Fruit fly (Drosophila melanogaster) whole organism, embryonic: ENCODE results near the gene CG3448.

ENCODE experiments used
- B-H1 ChIP-seq: fragments of 200-800 bp; sonication (Bioruptor generic); IDR thresholded peaks from 3 replicates; pipeline ENCODE4 v1.3.6; 2022; ENCODE audit warnings: missing biosample characterization, missing genetic modification characterization
- BtbVII ChIP-seq: fragments of 200-800 bp; sonication (Bioruptor generic); optimal IDR thresholded peaks from 3 replicates; lab custom pipeline; 2017; ENCODE audit warnings: missing biosample characterization, mild to moderate bottlenecking, missing genetic modification characterization
- CG10209 ChIP-seq: fragments of 200-800 bp; sonication (Bioruptor generic); optimal IDR thresholded peaks from 3 replicates; lab custom pipeline; 2017; ENCODE audit warnings: missing biosample characterization, mild to moderate bottlenecking, missing genetic modification characterization, missing genetic modification reagents
- CG11093 ChIP-seq: fragments of 200-800 bp; sonication (Bioruptor generic); IDR thresholded peaks from 3 replicates; pipeline ENCODE4 v1.3.6; 2022; ENCODE audit warnings: missing biosample characterization, missing genetic modification characterization
- CG12236 ChIP-seq: fragments of 200-800 bp; sonication (Bioruptor generic); optimal IDR thresholded peaks from 2 replicates; lab custom pipeline; 2016; ENCODE audit warnings: missing biosample characterization, missing genetic modification characterization
- CG13123 ChIP-seq: fragments of 200-800 bp; sonication (Bioruptor generic); optimal IDR thresholded peaks from 2 replicates; lab custom pipeline; 2016; ENCODE audit warnings: missing biosample characterization, missing genetic modification characterization
- CG14014 ChIP-seq: fragments of 200-800 bp; sonication (Bioruptor generic); IDR thresholded peaks from 2 replicates; pipeline ENCODE4 v1.3.6; 2022; ENCODE audit warnings: missing biosample characterization, missing genetic modification characterization
- CG14710 ChIP-seq: fragments of 200-800 bp; sonication (Bioruptor generic); optimal IDR thresholded peaks from 3 replicates; lab custom pipeline; 2019; ENCODE audit warnings: missing biosample characterization, mild to moderate bottlenecking, missing genetic modification characterization, moderate library complexity
- CG15011 ChIP-seq: fragments of 200-800 bp; sonication (Bioruptor generic); optimal IDR thresholded peaks from 3 replicates; lab custom pipeline; 2018; ENCODE audit warnings: missing biosample characterization, mild to moderate bottlenecking, missing genetic modification characterization
- CG1647 ChIP-seq: fragments of 200-800 bp; sonication (Bioruptor generic); optimal IDR thresholded peaks from 3 replicates; lab custom pipeline; 2016; ENCODE audit warnings: missing biosample characterization, missing genetic modification characterization
- CG17328 ChIP-seq: fragments of 200-800 bp; sonication (Bioruptor generic); IDR thresholded peaks from 2 replicates; pipeline ENCODE4 v1.3.6; 2022; ENCODE audit warnings: missing biosample characterization, missing genetic modification characterization
- CG17912 ChIP-seq: fragments of 200-800 bp; sonication (Bioruptor generic); optimal IDR thresholded peaks from 2 replicates; lab custom pipeline; 2018; ENCODE audit warnings: missing biosample characterization, mild to moderate bottlenecking, missing genetic modification characterization
- CG2116 ChIP-seq: fragments of 200-800 bp; sonication (Bioruptor generic); optimal IDR thresholded peaks from 3 replicates; lab custom pipeline; 2018; ENCODE audit warnings: missing biosample characterization, mild to moderate bottlenecking, missing genetic modification characterization
- CG2120 ChIP-seq: fragments of 200-800 bp; sonication (Bioruptor generic); optimal IDR thresholded peaks from 3 replicates; lab custom pipeline; 2016; ENCODE audit warnings: missing biosample characterization, missing genetic modification characterization
- CG30431 ChIP-seq: fragments of 200-800 bp; sonication (Bioruptor generic); optimal IDR thresholded peaks from 2 replicates; lab custom pipeline; 2017; ENCODE audit warnings: missing biosample characterization, missing genetic modification characterization
- CG31388 ChIP-seq: fragments of 200-800 bp; sonication (Bioruptor generic); optimal IDR thresholded peaks from 2 replicates; lab custom pipeline; 2016; ENCODE audit warnings: missing biosample characterization, missing genetic modification characterization
- CG3163 ChIP-seq: fragments of 200-800 bp; sonication (Bioruptor generic); optimal IDR thresholded peaks from 3 replicates; lab custom pipeline; 2016; ENCODE audit warnings: missing biosample characterization, missing genetic modification characterization
- CG33213 ChIP-seq: fragments of 200-800 bp; sonication (Bioruptor generic); optimal IDR thresholded peaks from 3 replicates; lab custom pipeline; 2016; ENCODE audit warnings: missing biosample characterization, missing genetic modification characterization
- CG4282 ChIP-seq: fragments of 200-800 bp; sonication (Bioruptor generic); optimal IDR thresholded peaks from 2 replicates; lab custom pipeline; 2016; ENCODE audit warnings: missing biosample characterization, missing genetic modification characterization
- CG4360 ChIP-seq: fragments of 200-800 bp; sonication (Bioruptor generic); IDR thresholded peaks from 2 replicates; pipeline ENCODE4 v1.3.6; 2022; ENCODE audit warnings: missing biosample characterization, missing genetic modification characterization
- CG5180 ChIP-seq: fragments of 200-800 bp; sonication (Bioruptor generic); optimal IDR thresholded peaks from 3 replicates; lab custom pipeline; 2017; ENCODE audit warnings: missing biosample characterization, missing genetic modification characterization, mild to moderate bottlenecking, moderate library complexity, missing genetic modification reagents
- CG6254 ChIP-seq: fragments of 200-800 bp; sonication (Bioruptor generic); optimal IDR thresholded peaks from 3 replicates; lab custom pipeline; 2017; ENCODE audit warnings: mild to moderate bottlenecking, missing biosample characterization, missing genetic modification reagents, missing genetic modification characterization
- CG6765 ChIP-seq: fragments of 200-800 bp; sonication (Bioruptor generic); optimal IDR thresholded peaks from 3 replicates; lab custom pipeline; 2017; ENCODE audit warnings: missing biosample characterization, mild to moderate bottlenecking, missing genetic modification characterization
- CG8290 ChIP-seq, 3 experiments: fragments of 200-800 bp; sonication (Bioruptor generic); optimal IDR thresholded peaks; 2 replicates each; lab custom pipeline; 2016 to 2019; ENCODE audit warnings: missing biosample characterization in 3 of 3, missing genetic modification characterization in 3 of 3, mild to moderate bottlenecking in 2 of 3, moderate library complexity in 1 of 3
- Camta ChIP-seq: fragments of 200-800 bp; sonication (Bioruptor generic); optimal IDR thresholded peaks from 2 replicates; lab custom pipeline; 2016; ENCODE audit warnings: missing biosample characterization, missing genetic modification characterization
- Dad ChIP-seq: fragments of 200-800 bp; sonication (Bioruptor generic); optimal IDR thresholded peaks from 3 replicates; lab custom pipeline; 2016; ENCODE audit warnings: missing biosample characterization, missing genetic modification characterization
- Dbx ChIP-seq: fragments of 200-800 bp; sonication (Bioruptor generic); IDR thresholded peaks from 3 replicates; pipeline ENCODE4 v1.3.6; 2022; ENCODE audit warnings: missing biosample characterization, missing genetic modification characterization
- HmgZ ChIP-seq: fragments of 200-800 bp; sonication (Bioruptor generic); optimal IDR thresholded peaks from 2 replicates; lab custom pipeline; 2018; ENCODE audit warnings: missing biosample characterization, mild to moderate bottlenecking, missing genetic modification characterization
- NK7.1 ChIP-seq: fragments of 200-800 bp; sonication (Bioruptor generic); optimal IDR thresholded peaks from 3 replicates; lab custom pipeline; 2016; ENCODE audit warnings: missing biosample characterization, missing genetic modification characterization
- Sin3A ChIP-seq: fragments of >200 bp; optimal IDR thresholded peaks from 2 replicates; lab custom pipeline; 2018
- Sry-β ChIP-seq: fragments of 200-800 bp; sonication (Bioruptor generic); optimal IDR thresholded peaks from 2 replicates; lab custom pipeline; 2018; ENCODE audit warnings: missing biosample characterization, mild to moderate bottlenecking, missing genetic modification characterization, moderate library complexity
- Stat92E ChIP-seq, 3 experiments: fragments of >200 bp in 2 of 3; fragments of 200-800 bp in 1 of 3; sonication (Bioruptor generic) in 1 of 3; optimal IDR thresholded peaks; 2 replicates each; lab custom pipeline; 2017 to 2019; ENCODE audit warnings: missing biosample characterization in 3 of 3, missing genetic modification characterization in 3 of 3, mild to moderate bottlenecking in 1 of 3, moderate library complexity in 1 of 3
- bowl ChIP-seq: fragments of 200-800 bp; sonication (Bioruptor generic); IDR thresholded peaks from 2 replicates; pipeline ENCODE4 v1.3.6; 2022; ENCODE audit warnings: missing biosample characterization, missing genetic modification characterization
- cad ChIP-seq: fragments of >200 bp; optimal IDR thresholded peaks from 2 replicates; lab custom pipeline; 2017; ENCODE audit warnings: missing biosample characterization, missing genetic modification characterization
- chif ChIP-seq, 2 experiments: fragments of 200-800 bp; sonication (Bioruptor generic); optimal IDR thresholded peaks; 3 replicates each; lab custom pipeline; 2016; ENCODE audit warnings: missing biosample characterization in 2 of 2, missing genetic modification characterization in 2 of 2
- dysf ChIP-seq: fragments of 200-800 bp; sonication (Bioruptor generic); IDR thresholded peaks from 3 replicates; pipeline ENCODE4 v1.3.6; 2022; ENCODE audit warnings: missing biosample characterization, missing genetic modification characterization
- eyg ChIP-seq: fragments of 200-800 bp; sonication (Bioruptor generic); optimal IDR thresholded peaks from 3 replicates; lab custom pipeline; 2016; ENCODE audit warnings: missing biosample characterization, missing genetic modification characterization
- gsb-n ChIP-seq: fragments of 200-800 bp; sonication (Bioruptor generic); optimal IDR thresholded peaks from 3 replicates; lab custom pipeline; 2018; ENCODE audit warnings: missing biosample characterization, mild to moderate bottlenecking, missing genetic modification characterization
- ham ChIP-seq: fragments of 200-800 bp; sonication (Bioruptor generic); IDR thresholded peaks from 2 replicates; pipeline ENCODE4 v1.3.6; 2022; ENCODE audit warnings: missing biosample characterization, missing genetic modification characterization
- inv ChIP-seq: fragments of 200-800 bp; sonication (Bioruptor generic); IDR thresholded peaks from 2 replicates; pipeline ENCODE4 v1.3.6; 2022; ENCODE audit warnings: missing biosample characterization, missing genetic modification characterization; ENCODE audit not compliant: partially characterized antibody
- kay ChIP-seq: fragments of 200-800 bp; sonication (Bioruptor generic); optimal IDR thresholded peaks from 2 replicates; lab custom pipeline; 2016; ENCODE audit warnings: missing biosample characterization, missing genetic modification characterization
- lab ChIP-seq: fragments of 200-800 bp; sonication (Bioruptor generic); optimal IDR thresholded peaks from 3 replicates; lab custom pipeline; 2017; ENCODE audit warnings: missing biosample characterization, missing genetic modification characterization, mild to moderate bottlenecking, moderate library complexity, missing genetic modification reagents
- lola ChIP-seq, 3 experiments: fragments of >200 bp in 2 of 3; fragments of 200-800 bp in 1 of 3; sonication (Bioruptor generic) in 1 of 3; optimal IDR thresholded peaks; 2 replicates each; lab custom pipeline; 2017 to 2019; ENCODE audit warnings: missing biosample characterization in 3 of 3, missing genetic modification characterization in 3 of 3, mild to moderate bottlenecking in 1 of 3, moderate library complexity in 1 of 3
- luna ChIP-seq: fragments of 200-800 bp; sonication (Bioruptor generic); optimal IDR thresholded peaks from 2 replicates; lab custom pipeline; 2016; ENCODE audit warnings: missing biosample characterization, missing genetic modification characterization
- pita ChIP-seq: fragments of 200-800 bp; sonication (Bioruptor generic); optimal IDR thresholded peaks from 2 replicates; lab custom pipeline; 2017; ENCODE audit warnings: missing biosample characterization, mild to moderate bottlenecking, missing genetic modification characterization
- psq ChIP-seq: fragments of 200-800 bp; sonication (Bioruptor generic); optimal IDR thresholded peaks from 2 replicates; lab custom pipeline; 2017; ENCODE audit warnings: missing biosample characterization, missing genetic modification characterization
- slou ChIP-seq: fragments of 200-800 bp; sonication (Bioruptor generic); optimal IDR thresholded peaks from 3 replicates; lab custom pipeline; 2016; ENCODE audit warnings: missing biosample characterization, missing genetic modification characterization
- tll ChIP-seq, 2 experiments: fragments of 200-800 bp in 1 of 2; fragments of >200 bp in 1 of 2; sonication (Bioruptor generic) in 1 of 2; optimal IDR thresholded peaks; 2 replicates each; lab custom pipeline; 2017 to 2019; ENCODE audit warnings: missing biosample characterization in 2 of 2, missing genetic modification characterization in 2 of 2, mild to moderate bottlenecking in 1 of 2, moderate library complexity in 1 of 2
- wor ChIP-seq: fragments of 200-800 bp; sonication (Bioruptor generic); IDR thresholded peaks from 2 replicates; pipeline ENCODE4 v1.3.6; 2022; ENCODE audit warnings: missing biosample characterization, missing genetic modification characterization

CG3448 gene

DNA sequence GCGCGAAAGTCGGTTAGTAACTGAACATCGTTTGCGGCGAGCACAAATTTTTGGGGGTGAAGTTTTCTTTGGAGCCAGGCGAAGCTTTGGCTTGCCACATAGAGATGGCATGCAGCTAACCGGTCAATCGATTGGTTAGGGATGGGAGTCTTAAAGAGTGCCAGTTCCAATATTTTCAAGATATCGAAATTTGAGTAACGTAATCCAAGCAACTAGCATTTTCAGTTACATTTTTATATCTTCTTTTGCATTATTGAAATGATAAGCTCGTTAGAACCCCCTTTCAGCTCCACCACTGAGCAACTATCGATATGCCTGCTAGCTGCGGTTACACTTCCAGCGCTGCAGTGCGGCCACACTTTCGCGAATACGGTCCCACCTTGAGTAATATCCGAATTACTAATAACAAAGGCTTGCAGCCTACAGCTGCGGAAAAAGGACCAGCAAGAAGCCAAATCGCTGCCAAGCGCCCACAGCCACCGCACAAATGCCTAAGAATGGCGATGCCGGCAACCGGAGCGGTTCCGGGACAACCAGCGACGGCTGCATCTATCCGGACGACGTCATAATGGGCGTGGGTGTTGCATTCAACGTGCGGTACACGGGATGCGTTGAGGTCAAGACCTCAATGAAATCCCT lies 24.6 kb downstream of the CG3448 start, which contains the start of the genes Atat and Shc (continued):
- TF ChIP-seq CG11093 (GFP tag; lab: Robert Waterston, UW) (peak; percentile 100), CG4360 (GFP tag; lab: Robert Waterston, UW) (peak; percentile 87), bowl (peak; percentile 96), ham (GFP tag; lab: Robert Waterston, UW) (peak; percentile 98), BtbVII (GFP tag; lab: Kevin White, UChicago) (peak; percentile 95), CG17912 (GFP tag; lab: Kevin White, UChicago) (peak; percentile 93), CG30431 (GFP tag; lab: Kevin White, UChicago) (peak; percentile 100), gsb-n (tag; lab: Kevin White, UChicago) (peak; percentile 97), psq (GFP tag; lab: Kevin White, UChicago) (peak; percentile 95), CG5180 (GFP tag; lab: Kevin White, UChicago) (peak; percentile 83), lola (GFP tag; optimal IDR thresholded peaks at IDR 0.05; lab: Kevin White, UChicago) (peak in 1 of 3 experiments; percentile 98), eyg (peak; percentile 99), pita (no peak), CG6765 (peak; percentile 93), HmgZ (tag; lab: Kevin White, UChicago) (peak; percentile 100), CG10209 (GFP tag; lab: Kevin White, UChicago) (peak; percentile 99), Sry-β (GFP tag; lab: Kevin White, UChicago) (peak; percentile 61), CG2120 (peak; percentile 100), CG1647 (GFP tag; lab: Kevin White, UChicago) (peak; percentile 99), inv (GFP tag; lab: Robert Waterston, UW) (peak; percentile 93), B-H1 (GFP tag; lab: Robert Waterston, UW) (peak; percentile 99), dysf (GFP tag; lab: Robert Waterston, UW) (peak; percentile 100), CG12236 (peak; percentile 98), CG14014 (GFP tag; lab: Robert Waterston, UW) (peak; percentile 99), Dbx (GFP tag; lab: Robert Waterston, UW) (peak; percentile 100), Camta (GFP tag; lab: Kevin White, UChicago) (peak; percentile 99), CG17328 (peak; percentile 99), cad (GFP tag; lab: Kevin White, UChicago) (no peak), CG13123 (peak; percentile 99), Dad (peak; percentile 99), CG8290 (GFP tag; optimal IDR thresholded peaks at IDR 0.05; lab: Kevin White, UChicago) (peak; percentile 99), CG8290 (tag; optimal IDR thresholded peaks at IDR 0.05; lab: Kevin White, UChicago) (peak; percentile 98 to 100), CG3163 (GFP tag; lab: Kevin White, UChicago) (peak; percentile 96), CG4282 (GFP tag; lab: Kevin White, UChicago) (peak; percentile 100), CG31388 (GFP tag; lab: Kevin White, UChicago) (peak; percentile 98), wor (peak; percentile 99), chif (GFP tag; optimal IDR thresholded peaks at IDR 0.05; lab: Kevin White, UChicago) (peak; percentile 99 to 100), lab (GFP tag; lab: Kevin White, UChicago) (peak; percentile 99), kay (GFP tag; lab: Kevin White, UChicago) (peak; percentile 99), CG2116 (peak; percentile 93), slou (peak; percentile 99), tll (GFP tag; optimal IDR thresholded peaks at IDR 0.05; lab: Kevin White, UChicago) (peak; percentile 50 to 94), CG33213 (GFP tag; lab: Kevin White, UChicago) (peak; percentile 99), CG15011 (GFP tag; lab: Kevin White, UChicago) (peak; percentile 96), CG6254 (peak; percentile 90), Sin3A (lab: Kevin White, UChicago) (peak; percentile 100), Stat92E (GFP tag; optimal IDR thresholded peaks at IDR 0.05; lab: Kevin White, UChicago) (peak in 1 of 3 experiments; percentile 90), luna (GFP tag; lab: Kevin White, UChicago) (peak; percentile 99), CG14710 (peak; percentile 97), NK7.1 (GFP tag; lab: Kevin White, UChicago) (peak; percentile 98)
